Fruit fly (Drosophila melanogaster): ENCODE results near the gene CG14722.

CG14722 gene

dm6 chr3R:11773325-11773998 lies 31.8 kb downstream of the CG14722 start (continued):
- TF ChIP-seq CG12236 (GFP tag; optimal IDR thresholded peaks at IDR 0.05) = no peak
- no peak for TF ChIP-seq CG33213 (GFP tag; optimal IDR thresholded peaks at IDR 0.05)
- no peak for TF ChIP-seq slou (GFP tag; optimal IDR thresholded peaks at IDR 0.05)
- no peak for TF ChIP-seq nau (GFP tag; optimal IDR thresholded peaks at IDR 0.05)
- peak; percentile 54 for TF ChIP-seq CG15479 (GFP tag; optimal IDR thresholded peaks at IDR 0.05)
- no peak for TF ChIP-seq eyg (GFP tag; optimal IDR thresholded peaks at IDR 0.05)
- peak; percentile 90 to 99 for TF ChIP-seq Trl (optimal IDR thresholded peaks at IDR 0.05)
- peak; percentile 31 for TF ChIP-seq Trl (GFP tag; optimal IDR thresholded peaks at IDR 0.05)
- no peak for TF ChIP-seq jumu (GFP tag; optimal IDR thresholded peaks at IDR 0.05)
- TF ChIP-seq CG16813 (GFP tag; IDR thresholded peaks at IDR 0.05; ENCODE audit: partially characterized antibody) = peak; percentile 36; the same call in 1 of the 3 replicates
- TF ChIP-seq Sry-δ (GFP tag; optimal IDR thresholded peaks at IDR 0.05) = no peak
- TF ChIP-seq CG7271 (tag; optimal IDR thresholded peaks at IDR 0.05) = peak; percentile 44
- 0 out of 2 replicates have a peak, but pooled peaks have one; percentile 31 for TF ChIP-seq unc-4 (GFP tag; IDR thresholded peaks at IDR 0.05; ENCODE audit: partially characterized antibody)
- no peak for TF ChIP-seq gem (tag; optimal IDR thresholded peaks at IDR 0.05)
- peak; percentile 8 for TF ChIP-seq dmrt11E (tag; optimal IDR thresholded peaks at IDR 0.05)
- peak; percentile 26; the same call in 1 of the 2 replicates for TF ChIP-seq Adf1 (GFP tag; IDR thresholded peaks at IDR 0.05)
- TF ChIP-seq CG1603 (tag; optimal IDR thresholded peaks at IDR 0.05) = peak; percentile 9
- TF ChIP-seq aop (GFP tag; IDR thresholded peaks at IDR 0.05) = no peak
- peak; percentile 26; the same call in 1 of the 3 replicates for TF ChIP-seq CG34422 (GFP tag; IDR thresholded peaks at IDR 0.05)
- TF ChIP-seq ewg (GFP tag; optimal IDR thresholded peaks at IDR 0.05) = peak; percentile 79
- peak; percentile 72 for TF ChIP-seq CG13894 (tag; optimal IDR thresholded peaks at IDR 0.05)
- no peak for TF ChIP-seq zf30C (GFP tag; optimal IDR thresholded peaks at IDR 0.05)
- no peak for TF ChIP-seq CG7786 (GFP tag; optimal IDR thresholded peaks at IDR 0.05)
- no peak for TF ChIP-seq gfzf (GFP tag; optimal IDR thresholded peaks at IDR 0.05)
- no peak for TF ChIP-seq nom (GFP tag; optimal IDR thresholded peaks at IDR 0.05)
- TF ChIP-seq Poxn (GFP tag; IDR thresholded peaks at IDR 0.05) = no peak
- TF ChIP-seq tll (GFP tag; optimal IDR thresholded peaks at IDR 0.05) = peak in 1 of 2 experiments; percentile 74
- TF ChIP-seq CG7357 (GFP tag; IDR thresholded peaks at IDR 0.05) = no peak
- no peak for TF ChIP-seq dpn (GFP tag; optimal IDR thresholded peaks at IDR 0.05)
- peak; percentile 97 for TF ChIP-seq pfk (GFP tag; optimal IDR thresholded peaks at IDR 0.05)
- TF ChIP-seq CG10565 (GFP tag; optimal IDR thresholded peaks at IDR 0.05) = no peak
- peak; percentile 77; the same call in 1 of the 4 replicates for TF ChIP-seq chinmo (GFP tag; IDR thresholded peaks at IDR 0.05; ENCODE audit: partially characterized antibody)
- no peak for TF ChIP-seq CG9437 (GFP tag; optimal IDR thresholded peaks at IDR 0.05)
- TF ChIP-seq B-H1 (GFP tag; IDR thresholded peaks at IDR 0.05) = no peak
- TF ChIP-seq exex (tag; optimal IDR thresholded peaks at IDR 0.05) = no peak
- TF ChIP-seq Camta (GFP tag; optimal IDR thresholded peaks at IDR 0.05) = no peak
- no peak for TF ChIP-seq Oaz (GFP tag; IDR thresholded peaks at IDR 0.05)
- TF ChIP-seq chn (GFP tag; optimal IDR thresholded peaks at IDR 0.05) = peak; percentile 31
- peak; percentile 57 for TF ChIP-seq CG10274 (GFP tag; optimal IDR thresholded peaks at IDR 0.05)
- TF ChIP-seq vnd (GFP tag; IDR thresholded peaks at IDR 0.05; ENCODE audit: partially characterized antibody) = no peak
- 0 out of 2 replicates have a peak, but pooled peaks have one; percentile 16 for TF ChIP-seq CG2129 (GFP tag; IDR thresholded peaks at IDR 0.05; ENCODE audit: partially characterized antibody)
- no peak for TF ChIP-seq cwo (GFP tag; optimal IDR thresholded peaks at IDR 0.05)
- no peak for TF ChIP-seq CG7556 (GFP tag; optimal IDR thresholded peaks at IDR 0.05)
- no peak for TF ChIP-seq p53 (GFP tag; optimal IDR thresholded peaks at IDR 0.05)
- TF ChIP-seq ci (GFP tag; IDR thresholded peaks at IDR 0.05) = peak; percentile 50; the same call in 1 of the 3 replicates
- TF ChIP-seq jing (GFP tag; optimal IDR thresholded peaks at IDR 0.05) = no peak
- peak; percentile 63 for TF ChIP-seq nerfin-1 (tag; optimal IDR thresholded peaks at IDR 0.05)
- no peak for TF ChIP-seq Dip2 (GFP tag; IDR thresholded peaks at IDR 0.05)
- TF ChIP-seq so (GFP tag; IDR thresholded peaks at IDR 0.05) = no peak
